Fruit fly (Drosophila melanogaster) whole organism, wandering third instar larva: ENCODE measurements around the gene CG18766.

ENCODE experiments used
- Myc ChIP-seq: fragments of >200 bp; optimal IDR thresholded peaks from 2 replicates; lab custom pipeline; 2017
- OdsH ChIP-seq: fragments of 200-800 bp; sonication (Bioruptor generic); optimal IDR thresholded peaks from 2 replicates; lab custom pipeline; 2016; ENCODE audit warnings: missing biosample characterization, mild to moderate bottlenecking, missing genetic modification characterization
- psq ChIP-seq: fragments of 200-800 bp; sonication (Bioruptor generic); optimal IDR thresholded peaks from 3 replicates; lab custom pipeline; 2017; ENCODE audit warnings: missing biosample characterization, mild to moderate bottlenecking, missing genetic modification characterization, moderate library complexity
- usp ChIP-seq: fragments of >200 bp; optimal IDR thresholded peaks from 2 replicates; lab custom pipeline; 2017; ENCODE audit warnings: missing biosample characterization, missing genetic modification characterization

dm6 chr3R:27281811-27282131 lies 36.7 kb upstream of the CG18766 start:
- TF ChIP-seq Myc (lab: Kevin White, UChicago) (no peak), psq (GFP tag; lab: Kevin White, UChicago) (no peak), usp (GFP tag; lab: Kevin White, UChicago) (no peak), OdsH (GFP tag; lab: Kevin White, UChicago) (no peak)
